Worm (Caenorhabditis elegans) whole organism, L2 larva: Measurements from ENCODE around the gene srbc-24.

Experiments used
- C34F6.9 ChIP-seq: fragments of 150-350 bp; optimal IDR thresholded peaks from 2 replicates; lab custom pipeline; 2014; ENCODE audit warnings: missing biosample characterization, missing genetic modification characterization
- alr-1 ChIP-seq: fragments of 150-350 bp; optimal IDR thresholded peaks from 2 replicates; lab custom pipeline; 2014; ENCODE audit warnings: missing biosample characterization, missing genetic modification characterization
- ama-1 ChIP-seq: fragments of 150-350 bp; optimal IDR thresholded peaks from 2 replicates; lab custom pipeline; 2018; ENCODE audit warnings: inconsistent platforms
- blmp-1 ChIP-seq: sonication (generic microtip); optimal IDR thresholded peaks from 2 replicates; lab custom pipeline; 2017; ENCODE audit warnings: missing genetic modification characterization, mild to moderate bottlenecking, missing compliant biosample characterization, antibody characterized with exemption, moderate library complexity; ENCODE audit not compliant: insufficient read depth
- ceh-16 ChIP-seq: fragments of 150-350 bp; optimal IDR thresholded peaks from 2 replicates; lab custom pipeline; 2014; ENCODE audit warnings: missing biosample characterization, missing genetic modification characterization
- ceh-82 ChIP-seq: fragments of 150-350 bp; optimal IDR thresholded peaks from 2 replicates; lab custom pipeline; 2014; ENCODE audit warnings: missing biosample characterization, missing genetic modification characterization
- crh-2 ChIP-seq: sonication (generic microtip); optimal IDR thresholded peaks from 2 replicates; lab custom pipeline; 2017; ENCODE audit warnings: missing biosample characterization, missing genetic modification characterization
- dmd-4 ChIP-seq: sonication (generic microtip); optimal IDR thresholded peaks from 2 replicates; lab custom pipeline; 2017; ENCODE audit warnings: missing biosample characterization, missing genetic modification characterization
- fos-1 ChIP-seq: fragments of 150-350 bp; optimal IDR thresholded peaks from 2 replicates; lab custom pipeline; 2014; ENCODE audit warnings: missing biosample characterization, missing genetic modification characterization
- gmeb-1 ChIP-seq: fragments of 150-350 bp; optimal IDR thresholded peaks from 2 replicates; lab custom pipeline; 2014; ENCODE audit warnings: missing biosample characterization, missing genetic modification characterization
- lin-13 ChIP-seq: fragments of 150-350 bp; optimal IDR thresholded peaks from 2 replicates; lab custom pipeline; 2014; ENCODE audit warnings: missing biosample characterization, missing genetic modification reagents, missing genetic modification characterization
- lsy-2 ChIP-seq, 2 experiments: fragments of 150-350 bp in 1 of 2; sonication (generic microtip) in 1 of 2; optimal IDR thresholded peaks; 2 replicates each; lab custom pipeline; 2014 to 2017; ENCODE audit warnings: missing biosample characterization in 2 of 2, missing genetic modification characterization in 2 of 2
- mab-5 ChIP-seq: fragments of 150-350 bp; optimal IDR thresholded peaks from 2 replicates; lab custom pipeline; 2014; ENCODE audit warnings: missing biosample characterization, missing genetic modification characterization
- mbf-1 ChIP-seq: sonication (generic microtip); optimal IDR thresholded peaks from 2 replicates; lab custom pipeline; 2017; ENCODE audit warnings: missing biosample characterization, missing genetic modification characterization
- mdl-1 ChIP-seq, 2 experiments: fragments of 150-350 bp in 1 of 2; sonication (generic microtip) in 1 of 2; optimal IDR thresholded peaks; 2 replicates each; lab custom pipeline; 2017; ENCODE audit warnings: missing biosample characterization in 2 of 2, missing genetic modification characterization in 2 of 2
- nhr-10 ChIP-seq: sonication (generic microtip); optimal IDR thresholded peaks from 2 replicates; lab custom pipeline; 2017; ENCODE audit warnings: missing biosample characterization, missing genetic modification characterization
- nhr-11 ChIP-seq: fragments of 150-350 bp; optimal IDR thresholded peaks from 2 replicates; lab custom pipeline; 2014; ENCODE audit warnings: missing biosample characterization, missing genetic modification characterization
- nhr-129 ChIP-seq: fragments of 150-350 bp; optimal IDR thresholded peaks from 2 replicates; lab custom pipeline; 2014; ENCODE audit warnings: missing biosample characterization, missing genetic modification characterization
- nhr-21 ChIP-seq: fragments of 150-350 bp; optimal IDR thresholded peaks from 2 replicates; lab custom pipeline; 2014; ENCODE audit warnings: missing biosample characterization, missing genetic modification characterization
- nhr-23 ChIP-seq: fragments of 150-350 bp; optimal IDR thresholded peaks from 2 replicates; lab custom pipeline; 2014; ENCODE audit warnings: missing biosample characterization, missing genetic modification reagents, missing genetic modification characterization
- nhr-237 ChIP-seq: fragments of 150-350 bp; optimal IDR thresholded peaks from 2 replicates; lab custom pipeline; 2014; ENCODE audit warnings: missing biosample characterization, missing genetic modification characterization
- nhr-25 ChIP-seq: fragments of 150-350 bp; sonication (generic microtip); optimal IDR thresholded peaks from 3 replicates; lab custom pipeline; 2014; ENCODE audit warnings: missing biosample characterization, missing genetic modification characterization
- nhr-6 ChIP-seq: fragments of 150-350 bp; optimal IDR thresholded peaks from 2 replicates; lab custom pipeline; 2014; ENCODE audit warnings: missing biosample characterization, missing genetic modification characterization
- peb-1 ChIP-seq: fragments of 150-350 bp; optimal IDR thresholded peaks from 2 replicates; lab custom pipeline; 2014; ENCODE audit warnings: missing biosample characterization, missing genetic modification characterization
- sem-4 ChIP-seq: fragments of 150-350 bp; optimal IDR thresholded peaks from 2 replicates; lab custom pipeline; 2014; ENCODE audit warnings: missing biosample characterization, missing genetic modification reagents, missing genetic modification characterization
- sma-3 ChIP-seq: sonication (generic microtip); optimal IDR thresholded peaks from 2 replicates; lab custom pipeline; 2016; ENCODE audit warnings: missing genetic modification reagents, missing genetic modification characterization, missing compliant biosample characterization
- sma-9 ChIP-seq, 2 experiments: fragments of 150-350 bp in 1 of 2; sonication (generic microtip) in 1 of 2; optimal IDR thresholded peaks; 2 replicates each; lab custom pipeline; 2014 to 2016; ENCODE audit warnings: missing genetic modification characterization in 2 of 2, mild to moderate bottlenecking in 1 of 2, missing biosample characterization in 1 of 2, missing compliant biosample characterization in 1 of 2, missing genetic modification reagents in 1 of 2, moderate library complexity in 1 of 2
- snpc-4 ChIP-seq: fragments of 150-350 bp; optimal IDR thresholded peaks from 2 replicates; lab custom pipeline; 2014; ENCODE audit warnings: missing biosample characterization, missing genetic modification characterization
- unc-55 ChIP-seq: fragments of 150-350 bp; sonication (generic microtip); optimal IDR thresholded peaks from 3 replicates; lab custom pipeline; 2014; ENCODE audit warnings: missing biosample characterization, missing genetic modification reagents, missing genetic modification characterization
- zag-1 ChIP-seq: fragments of 150-350 bp; optimal IDR thresholded peaks from 2 replicates; lab custom pipeline; 2014; ENCODE audit warnings: missing biosample characterization, missing genetic modification characterization
- ztf-11 ChIP-seq: sonication (generic microtip); optimal IDR thresholded peaks from 2 replicates; lab custom pipeline; 2017; ENCODE audit warnings: missing biosample characterization, missing genetic modification characterization
- ztf-4 ChIP-seq: fragments of 150-350 bp; optimal IDR thresholded peaks from 2 replicates; lab custom pipeline; 2014; ENCODE audit warnings: missing biosample characterization, missing genetic modification characterization

Gene srbc-24

ce11 chrV:2151458-2151857 lies at the start of gene srbc-24:
srbc-24 (plus strand) TSS chrV:2151758.
- TF ChIP-seq nhr-6 (no peak), dmd-4 (tag; lab: Kevin White, UChicago) (no peak), alr-1 (tag; lab: Kevin White, UChicago) (no peak), nhr-10 (no peak), sma-3 (no peak)
- TF ChIP-seq, all 48 proteins: peak for 0

ce11 chrV:2103118-2103517 lies 48.4 kb upstream of the srbc-24 start, which contains the start of gene F36F12.1:
F36F12.1 (minus strand) TSS chrV:2103218.
- TF ChIP-seq snpc-4 (tag; lab: Kevin White, UChicago) (no peak), nhr-6 (no peak), lin-13 (GFP tag; lab: Kevin White, UChicago) (no peak), unc-55 (GFP tag; lab: Kevin White, UChicago) (no peak), lsy-2 (tag; optimal IDR thresholded peaks at IDR 0.05; lab: Kevin White, UChicago) (no peak), zag-1 (no peak), nhr-21 (tag; lab: Kevin White, UChicago) (no peak), sem-4 (tag; lab: Kevin White, UChicago) (no peak), nhr-10 (no peak), peb-1 (tag; lab: Kevin White, UChicago) (no peak), crh-2 (tag; lab: Kevin White, UChicago) (no peak)
- TF ChIP-seq, all 48 proteins: peak for 0

ce11 chrV:2105976-2106375 lies 45.6 kb upstream of the srbc-24 start, which contains the start of gene F22F7.4:
F22F7.4 (minus strand) TSS chrV:2106076.
- TF ChIP-seq lin-13 (GFP tag; lab: Kevin White, UChicago) (no peak), nhr-237 (tag; lab: Kevin White, UChicago) (no peak), nhr-25 (no peak), mbf-1 (no peak), nhr-23 (tag; lab: Kevin White, UChicago) (no peak), alr-1 (tag; lab: Kevin White, UChicago) (no peak)
- TF ChIP-seq, all 48 proteins: peak for 0

- TF ChIP-seq unc-55 (GFP tag; lab: Kevin White, UChicago) = peak; percentile 31
- peak; percentile 4 for TF ChIP-seq gmeb-1 (tag; lab: Kevin White, UChicago)
- peak; percentile 29 for TF ChIP-seq crh-2 (tag; lab: Kevin White, UChicago)
- TF ChIP-seq C34F6.9 (tag; lab: Kevin White, UChicago) = peak; percentile 71
- no peak for TF ChIP-seq ceh-82 (tag; lab: Kevin White, UChicago)
- peak; percentile 46 for TF ChIP-seq sma-9 (GFP tag; optimal IDR thresholded peaks at IDR 0.05; lab: Kevin White, UChicago)
- TF ChIP-seq sma-9 (tag; optimal IDR thresholded peaks at IDR 0.05; lab: Kevin White, UChicago) = no peak
- TF ChIP-seq blmp-1 (tag; lab: Kevin White, UChicago) = no peak
- TF ChIP-seq mab-5 = no peak
- peak; percentile 47 for TF ChIP-seq nhr-129
- TF ChIP-seq fos-1 = peak; percentile 36
These were observed 42.3 kb upstream of the srbc-24 start, which contains the start of gene ckb-4 for ce11 chrV:2109295-2109694. ckb-4 (minus strand) TSS chrV:2109434.

ce11 chrV:2110368-2110767 lies 41.2 kb upstream of the srbc-24 start, which contains the start of gene F22F7.3:
F22F7.3 (plus strand) TSS chrV:2110668.
- TF ChIP-seq ceh-82 (tag; lab: Kevin White, UChicago) = no peak
- TF ChIP-seq mdl-1 (tag; optimal IDR thresholded peaks at IDR 0.05; lab: Kevin White, UChicago) = no peak
- no peak for TF ChIP-seq ztf-11 (tag; lab: Kevin White, UChicago)
- TF ChIP-seq ztf-4 (tag; lab: Kevin White, UChicago) = no peak
- TF ChIP-seq blmp-1 (tag; lab: Kevin White, UChicago) = no peak

ce11 chrV:2118574-2118973 lies 33.0 kb upstream of the srbc-24 start, which contains the start of gene bgnt-1.2:
bgnt-1.2 (minus strand) TSS chrV:2118674.
- no peak for TF ChIP-seq sem-4 (tag; lab: Kevin White, UChicago)
- TF ChIP-seq ceh-16 = no peak
- no peak for TF ChIP-seq nhr-11 (tag; lab: Kevin White, UChicago)
- TF ChIP-seq ama-1 (lab: Kevin White, UChicago) = no peak
- TF ChIP-seq, all 48 proteins: peak for 0
